Worm (Caenorhabditis elegans) whole organism, L1 larva: ENCODE measurements around the gene sahd-1.

Experiments used
- alr-1 ChIP-seq: fragments of 200-800 bp; sonication (Bioruptor generic); optimal IDR thresholded peaks from 2 replicates; lab custom pipeline; 2018; ENCODE audit warnings: borderline replicate concordance, mild to moderate bottlenecking, missing genetic modification characterization, missing compliant biosample characterization
- blmp-1 ChIP-seq: fragments of 150-350 bp; optimal IDR thresholded peaks from 2 replicates; lab custom pipeline; 2014; ENCODE audit warnings: missing biosample characterization, missing genetic modification characterization
- fos-1 ChIP-seq: fragments of 150-350 bp; optimal IDR thresholded peaks from 2 replicates; lab custom pipeline; 2014; ENCODE audit warnings: missing biosample characterization, missing genetic modification characterization
- lin-15B ChIP-seq: fragments of 150-350 bp; sonication (generic microtip); optimal IDR thresholded peaks from 3 replicates; lab custom pipeline; 2014; ENCODE audit warnings: missing biosample characterization, missing genetic modification characterization
- lin-39 ChIP-seq: fragments of 150-350 bp; optimal IDR thresholded peaks from 2 replicates; lab custom pipeline; 2014; ENCODE audit warnings: missing biosample characterization, missing genetic modification reagents, missing genetic modification characterization
- mdl-1 ChIP-seq, 2 experiments: fragments of 150-350 bp; optimal IDR thresholded peaks; 2 replicates each; lab custom pipeline; 2014 to 2017; ENCODE audit warnings: missing biosample characterization in 2 of 2, missing genetic modification characterization in 2 of 2, inconsistent platforms in 1 of 2
- nhr-237 ChIP-seq: fragments of 150-350 bp; optimal IDR thresholded peaks from 2 replicates; lab custom pipeline; 2014; ENCODE audit warnings: missing biosample characterization, missing genetic modification characterization
- nhr-90 ChIP-seq: sonication (generic microtip); optimal IDR thresholded peaks from 2 replicates; lab custom pipeline; 2016; ENCODE audit warnings: mild to moderate bottlenecking, missing genetic modification characterization, missing compliant biosample characterization; ENCODE audit not compliant: poor library complexity
- sptf-1 ChIP-seq: fragments of 150-350 bp; optimal IDR thresholded peaks from 2 replicates; lab custom pipeline; 2014; ENCODE audit warnings: missing biosample characterization, missing genetic modification characterization
- unc-98 ChIP-seq: fragments of 200-800 bp; sonication (Bioruptor generic); IDR thresholded peaks from 2 replicates; pipeline ENCODE4 v1.3.6; 2022; ENCODE audit warnings: missing genetic modification characterization, missing compliant biosample characterization
- vab-15 ChIP-seq: sonication (generic microtip); optimal IDR thresholded peaks from 2 replicates; lab custom pipeline; 2017; ENCODE audit warnings: missing genotype, mild to moderate bottlenecking, missing genetic modification characterization, missing compliant biosample characterization

DNA sequence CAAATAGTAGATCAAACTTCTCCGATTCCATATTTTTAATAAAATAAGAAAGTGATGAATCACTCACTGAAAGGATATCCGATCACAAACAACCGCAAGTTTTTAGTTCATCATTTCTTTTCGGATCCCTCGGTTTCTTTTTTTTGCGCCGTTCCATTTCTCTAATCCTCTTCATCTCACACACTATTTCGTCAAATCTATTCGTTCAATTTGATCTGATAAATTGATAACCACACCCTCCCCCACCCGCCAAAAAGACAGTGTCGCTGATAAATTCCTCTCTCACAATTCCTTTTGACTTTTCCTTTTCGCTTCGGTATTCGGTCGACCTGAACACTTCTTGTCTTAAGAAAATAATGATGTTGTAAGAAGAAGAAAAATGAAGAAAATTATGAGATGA is 55.2 kb downstream of the sahd-1 start:
- TF ChIP-seq alr-1 (no peak), nhr-90 (tag; lab: Kevin White, UChicago) (no peak), lin-39 (tag; lab: Kevin White, UChicago) (no peak), unc-98 (GFP tag; lab: Robert Waterston, UW) (no peak), lin-15B (tag; lab: Kevin White, UChicago) (no peak), fos-1 (tag; lab: Kevin White, UChicago) (no peak), vab-15 (tag; lab: Kevin White, UChicago) (no peak), nhr-237 (tag; lab: Kevin White, UChicago) (no peak), blmp-1 (tag; lab: Kevin White, UChicago) (peak; percentile 90), sptf-1 (tag; lab: Kevin White, UChicago) (no peak), mdl-1 (tag; optimal IDR thresholded peaks at IDR 0.05; lab: Kevin White, UChicago) (no peak)
